Worm (Caenorhabditis elegans) whole organism, late embryonic: Measurements from ENCODE around the gene F33C8.2.

Experiments
- ceh-34 ChIP-seq: sonication (generic microtip); optimal IDR thresholded peaks from 2 replicates; lab custom pipeline; 2016; ENCODE audit warnings: mild to moderate bottlenecking, missing genetic modification characterization, missing compliant biosample characterization
- dve-1 ChIP-seq: sonication (generic microtip); optimal IDR thresholded peaks from 2 replicates; lab custom pipeline; 2017; ENCODE audit warnings: antibody characterized with exemption, mild to moderate bottlenecking, missing genetic modification characterization, missing compliant biosample characterization
- eyg-1 ChIP-seq: sonication (generic microtip); optimal IDR thresholded peaks from 2 replicates; lab custom pipeline; 2016; ENCODE audit warnings: missing genotype, missing genetic modification characterization, missing compliant biosample characterization
- lin-11 ChIP-seq: fragments of 200-800 bp; sonication (Bioruptor generic); optimal IDR thresholded peaks from 2 replicates; lab custom pipeline; 2018; ENCODE audit warnings: mild to moderate bottlenecking, missing genetic modification characterization, missing compliant biosample characterization
- nhr-11 ChIP-seq: fragments of 150-350 bp; optimal IDR thresholded peaks from 2 replicates; lab custom pipeline; 2014; ENCODE audit warnings: missing biosample characterization, missing genetic modification characterization
- odd-2 ChIP-seq: sonication (generic microtip); optimal IDR thresholded peaks from 2 replicates; lab custom pipeline; 2017; ENCODE audit warnings: antibody characterized with exemption, mild to moderate bottlenecking, missing genetic modification characterization, missing compliant biosample characterization
- pag-3 ChIP-seq: sonication (generic microtip); optimal IDR thresholded peaks from 2 replicates; lab custom pipeline; 2016; ENCODE audit warnings: missing compliant biosample characterization, missing genetic modification characterization, borderline replicate concordance
- unc-42 ChIP-seq: sonication (generic microtip); optimal IDR thresholded peaks from 2 replicates; lab custom pipeline; 2016; ENCODE audit warnings: missing genotype, missing genetic modification characterization, missing compliant biosample characterization
- ztf-16 ChIP-seq: sonication (generic microtip); optimal IDR thresholded peaks from 2 replicates; lab custom pipeline; 2017; ENCODE audit warnings: missing genetic modification characterization, missing compliant biosample characterization

ce11 chrX:14729319-14729718, 8.1 kb downstream of the F33C8.2 start, which contains the start of gene tsp-8:
- TF ChIP-seq pag-3 (tag; lab: Kevin White, UChicago) (no peak), dve-1 (no peak), nhr-11 (tag; lab: Kevin White, UChicago) (no peak), ztf-16 (tag; lab: Kevin White, UChicago) (no peak), ceh-34 (tag; lab: Kevin White, UChicago) (no peak), unc-42 (tag; lab: Kevin White, UChicago) (no peak), odd-2 (tag; lab: Kevin White, UChicago) (no peak), eyg-1 (no peak), lin-11 (no peak)
